Worm (Caenorhabditis elegans) whole organism, L4/young adult: ENCODE data around the gene F35H10.10.

ENCODE experiments used
- dao-5 ChIP-seq: sonication (generic microtip); optimal IDR thresholded peaks from 2 replicates; lab custom pipeline; 2016; ENCODE audit warnings: missing genotype, missing genetic modification characterization, moderate library complexity, missing compliant biosample characterization
- him-1 ChIP-seq: sonication (generic microtip); optimal IDR thresholded peaks from 2 replicates; lab custom pipeline; 2016; ENCODE audit warnings: missing genotype, missing genetic modification reagents, missing genetic modification characterization, missing compliant biosample characterization

- TF ChIP-seq him-1 (tag; lab: Kevin White, UChicago) (no peak), dao-5 (no peak)
These were observed 16.2 kb upstream of the F35H10.10 start, which contains the start of gene F35H10.2 for ce11 chrIV:8328913-8329312.
